Worm (Caenorhabditis elegans) whole organism, young adult: Measurements from ENCODE around the gene F33H1.4.

ENCODE experiments used
- snpc-1.1 ChIP-seq: sonication (generic microtip); optimal IDR thresholded peaks from 2 replicates; lab custom pipeline; 2017; ENCODE audit warnings: missing genetic modification characterization, mild to moderate bottlenecking, missing compliant biosample characterization, antibody characterized with exemption, moderate library complexity, missing genotype, missing genetic modification reagents; ENCODE audit not compliant: insufficient read depth
- snpc-4 ChIP-seq, 5 experiments: fragments of 150-350 bp in 1 of 5; sonication (generic microtip) in 4 of 5; optimal IDR thresholded peaks; 2 replicates each; lab custom pipeline; 2014 to 2018; ENCODE audit warnings: missing genetic modification characterization in 5 of 5, missing biosample characterization in 3 of 5, antibody characterized with exemption in 2 of 5, mild to moderate bottlenecking in 2 of 5, missing compliant biosample characterization in 2 of 5, missing genotype in 2 of 5, moderate library complexity in 2 of 5, missing genetic modification reagents in 1 of 5

ce11 chrII:10187808-10188207, 13.4 kb downstream of the F33H1.4 start, which contains the start of gene srd-2:
- TF ChIP-seq snpc-4 (GFP tag; optimal IDR thresholded peaks at IDR 0.05; lab: Kevin White, UChicago) (no peak), snpc-4 (tag; optimal IDR thresholded peaks at IDR 0.05; lab: Kevin White, UChicago) (no peak), snpc-1.1 (tag; lab: Kevin White, UChicago) (no peak)
